Worm (Caenorhabditis elegans): ENCODE results near the gene sedl-1.

sedl-1 gene

ce11 chrX:1438925-1439324 is 1.1 kb downstream of the sedl-1 start (continued):
- TF ChIP-seq efl-3 (GFP tag; optimal IDR thresholded peaks at IDR 0.05) = no peak
- no peak for TF ChIP-seq tlp-1 (tag; optimal IDR thresholded peaks at IDR 0.05)
- no peak for TF ChIP-seq mab-9 (GFP tag; IDR thresholded peaks at IDR 0.05)
- no peak for TF ChIP-seq nhr-84 (tag; optimal IDR thresholded peaks at IDR 0.05)
- TF ChIP-seq lin-39 (tag; optimal IDR thresholded peaks at IDR 0.05) = no peak
- no peak for TF ChIP-seq C04F5.9 (tag; optimal IDR thresholded peaks at IDR 0.05)
- no peak for TF ChIP-seq ceh-63 (GFP tag; optimal IDR thresholded peaks at IDR 0.05)
- no peak for TF ChIP-seq lin-15B (tag; optimal IDR thresholded peaks at IDR 0.05)
- TF ChIP-seq snpc-4 (tag; optimal IDR thresholded peaks at IDR 0.05) = no peak
- TF ChIP-seq ceh-90 (tag; optimal IDR thresholded peaks at IDR 0.05) = no peak
- TF ChIP-seq egl-13 (tag; optimal IDR thresholded peaks at IDR 0.05) = peak; percentile 44
- no peak for TF ChIP-seq nhr-85 (tag)
- TF ChIP-seq ztf-11 (tag; optimal IDR thresholded peaks at IDR 0.05) = no peak
- TF ChIP-seq mef-2 (tag; optimal IDR thresholded peaks at IDR 0.05) = no peak
- no peak for TF ChIP-seq mep-1 (tag; optimal IDR thresholded peaks at IDR 0.05)
- peak; percentile 18; the same call in 1 of the 2 replicates for TF ChIP-seq nhr-19 (GFP tag; conservative IDR thresholded peaks at IDR 0.05)
- TF ChIP-seq ama-1 (optimal IDR thresholded peaks at IDR 0.05) = no peak
- TF ChIP-seq F16B12.6 (tag; optimal IDR thresholded peaks at IDR 0.05) = no peak
- no peak for TF ChIP-seq pag-3 (tag; optimal IDR thresholded peaks at IDR 0.05; ENCODE audit: borderline replicate concordance, insufficient read depth)
- no peak for TF ChIP-seq xbp-1 (tag; optimal IDR thresholded peaks at IDR 0.05)
- no peak for TF ChIP-seq ceh-8 (GFP tag; optimal IDR thresholded peaks at IDR 0.05)
- no peak for TF ChIP-seq isw-1 (GFP tag; IDR thresholded peaks at IDR 0.05)
- TF ChIP-seq nhr-77 (tag; optimal IDR thresholded peaks at IDR 0.05) = no peak
- no peak for TF ChIP-seq fos-1 (tag; optimal IDR thresholded peaks at IDR 0.05)
- TF ChIP-seq rnt-1 (tag; optimal IDR thresholded peaks at IDR 0.05) = peak; percentile 16
- peak; percentile 35 for TF ChIP-seq nhr-71 (tag; optimal IDR thresholded peaks at IDR 0.05)
- TF ChIP-seq jun-1 (tag; optimal IDR thresholded peaks at IDR 0.05) = peak; percentile 37
- no peak for TF ChIP-seq grh-1 (GFP tag; IDR thresholded peaks at IDR 0.05)
- no peak for TF ChIP-seq unc-98 (GFP tag; IDR thresholded peaks at IDR 0.05)
- no peak for TF ChIP-seq fkh-4 (tag; optimal IDR thresholded peaks at IDR 0.05; ENCODE audit: borderline replicate concordance)
- TF ChIP-seq nhr-11 (tag; optimal IDR thresholded peaks at IDR 0.05) = no peak
- TF ChIP-seq sptf-1 (tag; optimal IDR thresholded peaks at IDR 0.05) = no peak
- TF ChIP-seq lin-14 (GFP tag; optimal IDR thresholded peaks at IDR 0.05) = peak; percentile 21
- no peak for TF ChIP-seq efl-1 (optimal IDR thresholded peaks at IDR 0.05)
- no peak for TF ChIP-seq efl-1 (GFP tag; optimal IDR thresholded peaks at IDR 0.05 in 1 of 2)
- peak; percentile 40 for TF ChIP-seq snu-23 (GFP tag; optimal IDR thresholded peaks at IDR 0.05)
- TF ChIP-seq ceh-82 (tag; optimal IDR thresholded peaks at IDR 0.05) = peak in 2 of 3 experiments; percentile 23 to 43
- TF ChIP-seq tbx-2 (tag; optimal IDR thresholded peaks at IDR 0.05) = peak; percentile 10
- peak; percentile 79 for TF ChIP-seq dsc-1 (tag; optimal IDR thresholded peaks at IDR 0.05)
- no peak for TF ChIP-seq Y116A8C.19 (tag; optimal IDR thresholded peaks at IDR 0.05; ENCODE audit: borderline replicate concordance)
- TF ChIP-seq nhr-47 (tag; optimal IDR thresholded peaks at IDR 0.05) = peak; percentile 68
- TF ChIP-seq lin-35 (GFP tag; optimal IDR thresholded peaks at IDR 0.05) = no peak
- peak in 1 of 3 experiments; percentile 6 for TF ChIP-seq dpl-1 (GFP tag; optimal IDR thresholded peaks at IDR 0.05)
- TF ChIP-seq unc-130 (tag; optimal IDR thresholded peaks at IDR 0.05) = no peak
- TF ChIP-seq fkh-10 (GFP tag; optimal IDR thresholded peaks at IDR 0.05) = peak; percentile 57
- TF ChIP-seq blmp-1 (tag; optimal IDR thresholded peaks at IDR 0.05) = no peak
- no peak for TF ChIP-seq nhr-20 (tag; optimal IDR thresholded peaks at IDR 0.05)
- no peak for TF ChIP-seq irx-1 (tag; optimal IDR thresholded peaks at IDR 0.05)
- no peak for TF ChIP-seq hpl-2 (GFP tag; optimal IDR thresholded peaks at IDR 0.05)
